Worm (Caenorhabditis elegans) whole organism, late embryonic: ENCODE data around the gene R10D12.1.

Experiments
- C08G9.2 ChIP-seq: sonication (generic microtip); optimal IDR thresholded peaks from 2 replicates; lab custom pipeline; 2016; ENCODE audit warnings: mild to moderate bottlenecking, missing genetic modification characterization, moderate library complexity, missing compliant biosample characterization
- K02D7.2 ChIP-seq: sonication (generic microtip); optimal IDR thresholded peaks from 2 replicates; lab custom pipeline; 2017; ENCODE audit warnings: mild to moderate bottlenecking, missing genetic modification characterization, missing compliant biosample characterization
- K09A11.1 ChIP-seq: sonication (generic microtip); optimal IDR thresholded peaks from 2 replicates; lab custom pipeline; 2017; ENCODE audit warnings: antibody characterized with exemption, mild to moderate bottlenecking, missing genetic modification characterization, missing compliant biosample characterization; ENCODE audit not compliant: insufficient read depth
- ceh-14 ChIP-seq: sonication (generic microtip); optimal IDR thresholded peaks from 2 replicates; lab custom pipeline; 2016; ENCODE audit warnings: missing genotype, missing genetic modification characterization, missing compliant biosample characterization
- ceh-18 ChIP-seq: sonication (generic microtip); optimal IDR thresholded peaks from 2 replicates; lab custom pipeline; 2016; ENCODE audit warnings: missing genetic modification characterization, missing compliant biosample characterization
- ceh-19 ChIP-seq: fragments of 200-800 bp; sonication (Bioruptor generic); optimal IDR thresholded peaks from 2 replicates; lab custom pipeline; 2018; ENCODE audit warnings: mild to moderate bottlenecking, missing genetic modification characterization, missing compliant biosample characterization
- ceh-2 ChIP-seq: sonication (generic microtip); optimal IDR thresholded peaks from 2 replicates; lab custom pipeline; 2016; ENCODE audit warnings: missing genotype, missing genetic modification characterization, missing compliant biosample characterization
- ceh-22 ChIP-seq: sonication (generic microtip); optimal IDR thresholded peaks from 2 replicates; lab custom pipeline; 2017; ENCODE audit warnings: missing biosample characterization, missing genetic modification characterization
- ceh-24 ChIP-seq: sonication (generic microtip); optimal IDR thresholded peaks from 2 replicates; lab custom pipeline; 2016; ENCODE audit warnings: mild to moderate bottlenecking, missing genetic modification characterization, missing compliant biosample characterization
- ceh-30 ChIP-seq: fragments of 150-350 bp; optimal IDR thresholded peaks from 2 replicates; lab custom pipeline; 2014; ENCODE audit warnings: missing biosample characterization, missing genetic modification characterization
- ceh-34 ChIP-seq: sonication (generic microtip); optimal IDR thresholded peaks from 2 replicates; lab custom pipeline; 2016; ENCODE audit warnings: mild to moderate bottlenecking, missing genetic modification characterization, missing compliant biosample characterization
- ceh-45 ChIP-seq: fragments of 200-800 bp; sonication (Bioruptor generic); IDR thresholded peaks from 2 replicates; pipeline ENCODE4 v1.3.6; 2022; ENCODE audit warnings: missing genetic modification reagents, missing genetic modification characterization, missing compliant biosample characterization
- ceh-48 ChIP-seq: sonication (generic microtip); optimal IDR thresholded peaks from 2 replicates; lab custom pipeline; 2016; ENCODE audit warnings: missing genetic modification characterization, inconsistent platforms, missing compliant biosample characterization
- che-1 ChIP-seq: sonication (generic microtip); optimal IDR thresholded peaks from 2 replicates; lab custom pipeline; 2016; ENCODE audit warnings: mild to moderate bottlenecking, missing genetic modification characterization, missing compliant biosample characterization
- dmd-4 ChIP-seq: sonication (generic microtip); optimal IDR thresholded peaks from 2 replicates; lab custom pipeline; 2016; ENCODE audit warnings: borderline replicate concordance, missing genetic modification characterization, missing compliant biosample characterization
- ets-4 ChIP-seq: sonication (generic microtip); optimal IDR thresholded peaks from 2 replicates; lab custom pipeline; 2016; ENCODE audit warnings: missing genetic modification characterization, missing compliant biosample characterization
- eyg-1 ChIP-seq: sonication (generic microtip); optimal IDR thresholded peaks from 2 replicates; lab custom pipeline; 2016; ENCODE audit warnings: missing genotype, missing genetic modification characterization, missing compliant biosample characterization
- fax-1 ChIP-seq: sonication (generic microtip); optimal IDR thresholded peaks from 2 replicates; lab custom pipeline; 2016; ENCODE audit warnings: missing genotype, missing genetic modification characterization, missing compliant biosample characterization
- fkh-10 ChIP-seq: fragments of 150-350 bp; optimal IDR thresholded peaks from 2 replicates; lab custom pipeline; 2014; ENCODE audit warnings: missing biosample characterization, missing genetic modification reagents, missing genetic modification characterization
- gmeb-2 ChIP-seq: sonication (generic microtip); optimal IDR thresholded peaks from 2 replicates; lab custom pipeline; 2016; ENCODE audit warnings: missing genetic modification characterization, inconsistent platforms, missing compliant biosample characterization
- hlh-30 ChIP-seq: sonication (generic microtip); optimal IDR thresholded peaks from 2 replicates; lab custom pipeline; 2017; ENCODE audit warnings: antibody characterized with exemption, missing genetic modification characterization, missing compliant biosample characterization; ENCODE audit not compliant: insufficient read depth
- hlh-8 ChIP-seq: sonication (generic microtip); optimal IDR thresholded peaks from 2 replicates; lab custom pipeline; 2016; ENCODE audit warnings: missing genotype, missing genetic modification characterization, missing compliant biosample characterization
- madf-2 ChIP-seq: sonication (generic microtip); optimal IDR thresholded peaks from 2 replicates; lab custom pipeline; 2017; ENCODE audit warnings: missing genetic modification characterization, missing compliant biosample characterization
- mec-3 ChIP-seq: sonication (generic microtip); optimal IDR thresholded peaks from 2 replicates; lab custom pipeline; 2016; ENCODE audit warnings: borderline replicate concordance, missing genetic modification characterization, missing compliant biosample characterization
- nfya-1 ChIP-seq: sonication (generic microtip); optimal IDR thresholded peaks from 2 replicates; lab custom pipeline; 2017; ENCODE audit warnings: missing genetic modification characterization, mild to moderate bottlenecking, missing compliant biosample characterization, antibody characterized with exemption, moderate library complexity
- nhr-232 ChIP-seq: sonication (generic microtip); optimal IDR thresholded peaks from 2 replicates; lab custom pipeline; 2016; ENCODE audit warnings: missing genetic modification characterization, missing compliant biosample characterization
- odd-2 ChIP-seq: sonication (generic microtip); optimal IDR thresholded peaks from 2 replicates; lab custom pipeline; 2017; ENCODE audit warnings: antibody characterized with exemption, mild to moderate bottlenecking, missing genetic modification characterization, missing compliant biosample characterization
- pag-3 ChIP-seq: sonication (generic microtip); optimal IDR thresholded peaks from 2 replicates; lab custom pipeline; 2016; ENCODE audit warnings: missing compliant biosample characterization, missing genetic modification characterization, borderline replicate concordance
- pha-2 ChIP-seq: sonication (generic microtip); optimal IDR thresholded peaks from 2 replicates; lab custom pipeline; 2017; ENCODE audit warnings: mild to moderate bottlenecking, missing genetic modification characterization, missing compliant biosample characterization
- pha-4 ChIP-seq: fragments of 150-350 bp; optimal IDR thresholded peaks from 2 replicates; lab custom pipeline; 2018; ENCODE audit warnings: missing biosample characterization, missing genetic modification reagents, missing genetic modification characterization
- pros-1 ChIP-seq: fragments of 150-350 bp; optimal IDR thresholded peaks from 2 replicates; lab custom pipeline; 2014; ENCODE audit warnings: missing biosample characterization, missing genetic modification reagents, missing genetic modification characterization
- sdc-2 ChIP-seq: sonication (generic microtip); optimal IDR thresholded peaks from 2 replicates; lab custom pipeline; 2016; ENCODE audit warnings: missing genotype, missing genetic modification characterization, missing compliant biosample characterization
- sox-4 ChIP-seq: sonication (generic microtip); optimal IDR thresholded peaks from 2 replicates; lab custom pipeline; 2017; ENCODE audit warnings: mild to moderate bottlenecking, missing genetic modification characterization, inconsistent platforms, missing compliant biosample characterization
- syd-9 ChIP-seq: sonication (generic microtip); optimal IDR thresholded peaks from 2 replicates; lab custom pipeline; 2016; ENCODE audit warnings: mild to moderate bottlenecking, missing genetic modification characterization, moderate library complexity, missing compliant biosample characterization
- tbx-2 ChIP-seq: sonication (generic microtip); optimal IDR thresholded peaks from 2 replicates; lab custom pipeline; 2016; ENCODE audit warnings: missing genetic modification characterization, missing compliant biosample characterization
- tbx-7 ChIP-seq: sonication (generic microtip); optimal IDR thresholded peaks from 2 replicates; lab custom pipeline; 2016; ENCODE audit warnings: missing genotype, missing genetic modification characterization, missing compliant biosample characterization
- ttx-3 ChIP-seq: sonication (generic microtip); optimal IDR thresholded peaks from 2 replicates; lab custom pipeline; 2016; ENCODE audit warnings: missing genetic modification reagents, missing genetic modification characterization, missing compliant biosample characterization
- unc-3 ChIP-seq, 2 experiments: fragments of 200-800 bp in 1 of 2; sonication (Bioruptor generic) in 1 of 2; sonication (generic microtip) in 1 of 2; conservative IDR thresholded peaks in 1 of 2; optimal IDR thresholded peaks in 1 of 2; 2 replicates each; pipeline versions ENCODE4 v1.3.6 to Lab custom; 2016 to 2022; ENCODE audit warnings: missing compliant biosample characterization in 2 of 2, missing genetic modification characterization in 2 of 2, missing genetic modification reagents in 1 of 2
- unc-55 ChIP-seq: sonication (generic microtip); optimal IDR thresholded peaks from 2 replicates; lab custom pipeline; 2017; ENCODE audit warnings: missing biosample characterization, missing genetic modification reagents, missing genetic modification characterization
- unc-86 ChIP-seq: sonication (generic microtip); optimal IDR thresholded peaks from 2 replicates; lab custom pipeline; 2016; ENCODE audit warnings: missing genetic modification characterization, missing compliant biosample characterization
- ztf-16 ChIP-seq: sonication (generic microtip); optimal IDR thresholded peaks from 2 replicates; lab custom pipeline; 2017; ENCODE audit warnings: missing genetic modification characterization, missing compliant biosample characterization

Gene R10D12.1

DNA sequence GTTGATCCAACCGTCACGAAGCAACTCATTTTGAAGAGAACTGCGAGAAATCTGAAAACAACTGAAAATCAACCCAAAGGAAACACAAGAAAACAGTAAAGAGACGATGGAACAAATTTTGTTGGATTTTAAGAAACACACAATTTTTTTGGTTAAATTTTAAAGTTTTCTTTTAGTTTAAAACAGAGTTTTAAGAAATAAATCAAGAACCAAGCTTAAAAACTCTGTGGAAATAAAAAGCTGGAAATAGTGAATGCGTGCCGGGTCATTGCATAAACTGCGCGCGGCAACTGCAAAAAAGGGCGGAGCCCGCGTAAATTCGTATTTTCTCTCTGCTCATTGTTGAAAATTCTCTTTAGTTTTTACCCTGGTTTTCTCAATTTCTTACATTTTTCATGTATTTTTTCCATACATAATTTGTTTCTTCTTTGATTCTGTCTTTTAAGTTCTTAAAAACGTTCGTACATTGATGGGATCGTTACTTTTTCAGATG, 27.5 kb upstream of the R10D12.1 start, which contains the start of the genes algn-13 and R10D12.13 (continued):
- TF ChIP-seq ceh-22 (tag; lab: Kevin White, UChicago), result no peak
- peak; percentile 79 for TF ChIP-seq pha-2
- TF ChIP-seq unc-3 (GFP tag; conservative IDR thresholded peaks at IDR 0.05; lab: Robert Waterston, UW), result peak; percentile 65; the same call in 1 of the 2 replicates
- peak; percentile 80 for TF ChIP-seq unc-3 (tag; optimal IDR thresholded peaks at IDR 0.05; lab: Kevin White, UChicago)
- TF ChIP-seq tbx-2, result peak; percentile 90
- peak; percentile 78 for TF ChIP-seq ztf-16
- TF ChIP-seq nhr-232 (tag; lab: Kevin White, UChicago), result peak; percentile 71
- no peak for TF ChIP-seq ceh-30 (tag; lab: Kevin White, UChicago)
- TF ChIP-seq ets-4 (tag; lab: Kevin White, UChicago), result peak; percentile 10
- peak; percentile 78 for TF ChIP-seq che-1
- no peak for TF ChIP-seq fkh-10 (GFP tag; lab: Kevin White, UChicago)
- peak; percentile 76 for TF ChIP-seq fax-1 (tag; lab: Kevin White, UChicago)
- peak; percentile 45 for TF ChIP-seq ceh-18 (tag; lab: Kevin White, UChicago)
- TF ChIP-seq ceh-2 (tag; lab: Kevin White, UChicago), result peak; percentile 84
- TF ChIP-seq unc-86 (tag; lab: Kevin White, UChicago), result peak; percentile 64
- TF ChIP-seq pha-4 (tag; lab: Kevin White, UChicago), result no peak
- peak; percentile 1 for TF ChIP-seq mec-3 (tag; lab: Kevin White, UChicago)
- TF ChIP-seq madf-2, result peak; percentile 50
- TF ChIP-seq, all 69 proteins: peak for 54

DNA sequence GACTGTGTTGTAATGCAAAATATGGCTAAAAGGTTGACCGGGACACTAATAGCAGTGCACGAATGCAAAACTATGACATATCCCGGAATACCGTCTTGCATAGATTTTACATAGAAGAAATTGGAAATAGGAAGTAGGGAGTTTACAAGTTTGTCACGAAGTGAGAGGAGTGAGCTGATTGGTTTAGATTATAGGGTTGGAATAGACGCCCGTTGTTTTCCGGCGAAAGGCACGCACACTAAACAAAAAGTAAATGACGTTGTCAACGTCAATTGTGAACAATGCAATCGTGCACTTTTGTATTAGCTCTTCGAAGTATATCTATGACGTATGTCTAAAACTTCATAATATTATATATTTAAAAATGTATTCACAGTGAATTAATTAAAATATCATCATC, 26.5 kb upstream of the R10D12.1 start, which contains the start of gene srh-24:
srh-24 (minus strand) TSS at position 101 of the 400 bp plus-strand sequence.
- TF ChIP-seq ceh-14 (tag; lab: Kevin White, UChicago) (no peak), syd-9 (tag; lab: Kevin White, UChicago) (no peak), hlh-8 (no peak), unc-3 (GFP tag; conservative IDR thresholded peaks at IDR 0.05; lab: Robert Waterston, UW) (no peak), unc-3 (tag; optimal IDR thresholded peaks at IDR 0.05; lab: Kevin White, UChicago) (no peak), fkh-10 (GFP tag; lab: Kevin White, UChicago) (no peak)
- TF ChIP-seq, all 69 proteins: peak for 0

- TF ChIP-seq ztf-16 (no peak), sdc-2 (no peak), pros-1 (tag; lab: Kevin White, UChicago) (no peak), eyg-1 (tag; lab: Kevin White, UChicago) (no peak), tbx-7 (tag; lab: Kevin White, UChicago) (no peak), ceh-34 (tag; lab: Kevin White, UChicago) (no peak), dmd-4 (tag; lab: Kevin White, UChicago) (no peak), hlh-30 (tag; lab: Kevin White, UChicago) (no peak), ets-4 (tag; lab: Kevin White, UChicago) (no peak), pag-3 (tag; lab: Kevin White, UChicago) (no peak), sox-4 (no peak), ceh-19 (GFP tag; lab: Kevin White, UChicago) (no peak), K09A11.1 (tag; lab: Kevin White, UChicago) (no peak), unc-3 (GFP tag; conservative IDR thresholded peaks at IDR 0.05; lab: Robert Waterston, UW) (no peak), unc-3 (tag; optimal IDR thresholded peaks at IDR 0.05; lab: Kevin White, UChicago) (no peak), C08G9.2 (tag; lab: Kevin White, UChicago) (no peak)
Measured at ce11 chrV:13958247-13958646, 23.8 kb upstream of the R10D12.1 start, which contains the start of gene R10D12.10. Gene R10D12.10 (minus strand): TSS chrV:13958347.

ce11 chrV:13957691-13958090, 23.2 kb upstream of the R10D12.1 start:
- TF ChIP-seq odd-2 (tag; lab: Kevin White, UChicago) (no peak), ztf-16 (no peak), unc-55 (GFP tag; lab: Kevin White, UChicago) (no peak), K02D7.2 (tag; lab: Kevin White, UChicago) (no peak), nfya-1 (no peak), sdc-2 (no peak), ceh-48 (tag; lab: Kevin White, UChicago) (no peak), ttx-3 (tag; lab: Kevin White, UChicago) (no peak), che-1 (no peak), pag-3 (tag; lab: Kevin White, UChicago) (no peak), tbx-7 (tag; lab: Kevin White, UChicago) (no peak), ceh-45 (GFP tag; lab: Robert Waterston, UW) (no peak), gmeb-2 (tag; lab: Kevin White, UChicago) (no peak), ceh-24 (tag; lab: Kevin White, UChicago) (no peak), syd-9 (tag; lab: Kevin White, UChicago) (no peak), pha-4 (tag; lab: Kevin White, UChicago) (no peak)
- TF ChIP-seq, all 69 proteins: peak for 0
